Fruit fly (Drosophila melanogaster) whole organism, embryonic: ENCODE measurements around the gene Mst98Ca.

Source experiments
- ATbp ChIP-seq: fragments of 200-800 bp; sonication (Bioruptor generic); optimal IDR thresholded peaks from 2 replicates; lab custom pipeline; 2017; ENCODE audit warnings: missing biosample characterization, mild to moderate bottlenecking, missing genetic modification characterization, missing genetic modification reagents
- Aef1 ChIP-seq: fragments of 200-800 bp; sonication (Bioruptor generic); IDR thresholded peaks from 3 replicates; pipeline ENCODE4 v1.3.6; 2022; ENCODE audit warnings: missing biosample characterization, missing genetic modification characterization
- CG13894 ChIP-seq: fragments of 200-800 bp; sonication (Bioruptor generic); optimal IDR thresholded peaks from 3 replicates; lab custom pipeline; 2018; ENCODE audit warnings: missing biosample characterization, mild to moderate bottlenecking, missing genetic modification characterization, moderate library complexity
- CG17385 ChIP-seq: fragments of 200-800 bp; sonication (Bioruptor generic); optimal IDR thresholded peaks from 3 replicates; lab custom pipeline; 2018; ENCODE audit warnings: missing biosample characterization, mild to moderate bottlenecking, missing genetic modification characterization
- CG17912 ChIP-seq: fragments of 200-800 bp; sonication (Bioruptor generic); optimal IDR thresholded peaks from 2 replicates; lab custom pipeline; 2018; ENCODE audit warnings: missing biosample characterization, mild to moderate bottlenecking, missing genetic modification characterization
- CG2199 ChIP-seq: fragments of 200-800 bp; sonication (Bioruptor generic); IDR thresholded peaks from 3 replicates; pipeline ENCODE4 v1.3.6; 2022; ENCODE audit warnings: missing biosample characterization, missing genetic modification characterization
- CG31388 ChIP-seq: fragments of 200-800 bp; sonication (Bioruptor generic); optimal IDR thresholded peaks from 2 replicates; lab custom pipeline; 2016; ENCODE audit warnings: missing biosample characterization, missing genetic modification characterization
- CG34376 ChIP-seq: fragments of 200-800 bp; sonication (Bioruptor generic); optimal IDR thresholded peaks from 2 replicates; lab custom pipeline; 2018; ENCODE audit warnings: missing biosample characterization, mild to moderate bottlenecking, missing genetic modification characterization
- CG7745 ChIP-seq: fragments of 200-800 bp; sonication (Bioruptor generic); optimal IDR thresholded peaks from 2 replicates; lab custom pipeline; 2018; ENCODE audit warnings: missing biosample characterization, mild to moderate bottlenecking, missing genetic modification characterization, moderate library complexity
- CTCF ChIP-seq: fragments of 200-800 bp; sonication (Bioruptor generic); optimal IDR thresholded peaks from 2 replicates; lab custom pipeline; 2017; ENCODE audit warnings: missing biosample characterization, mild to moderate bottlenecking, missing genetic modification characterization, moderate library complexity
- CkIIα-i1 ChIP-seq: fragments of 200-800 bp; sonication (Bioruptor generic); IDR thresholded peaks from 2 replicates; pipeline ENCODE4 v1.3.6; 2022; ENCODE audit warnings: missing biosample characterization, missing genetic modification characterization
- Dad ChIP-seq: fragments of 200-800 bp; sonication (Bioruptor generic); optimal IDR thresholded peaks from 3 replicates; lab custom pipeline; 2016; ENCODE audit warnings: missing biosample characterization, missing genetic modification characterization
- Fer3 ChIP-seq: fragments of 200-800 bp; sonication (Bioruptor generic); optimal IDR thresholded peaks from 2 replicates; lab custom pipeline; 2018; ENCODE audit warnings: missing biosample characterization, mild to moderate bottlenecking, missing genetic modification characterization, moderate library complexity
- Gsc ChIP-seq: fragments of 200-800 bp; sonication (Bioruptor generic); IDR thresholded peaks from 2 replicates; pipeline ENCODE4 v1.3.6; 2022; ENCODE audit warnings: missing biosample characterization, missing genetic modification characterization
- H15 ChIP-seq: fragments of 200-800 bp; sonication (Bioruptor generic); IDR thresholded peaks from 3 replicates; pipeline ENCODE4 v1.3.6; 2022; ENCODE audit warnings: missing biosample characterization, missing genetic modification characterization
- HLH3B ChIP-seq: fragments of 200-800 bp; sonication (Bioruptor generic); IDR thresholded peaks from 2 replicates; pipeline ENCODE4 v1.3.6; 2022; ENCODE audit warnings: missing biosample characterization, missing genetic modification characterization
- Hey ChIP-seq: fragments of 200-800 bp; sonication (Bioruptor generic); optimal IDR thresholded peaks from 3 replicates; lab custom pipeline; 2018; ENCODE audit warnings: missing biosample characterization, mild to moderate bottlenecking, missing genetic modification characterization
- Med ChIP-seq: fragments of 200-800 bp; sonication (Bioruptor generic); peaks from one replicate; lab custom pipeline; 2016; ENCODE audit warnings: missing biosample characterization, missing genetic modification characterization, mild to moderate bottlenecking, inconsistent platforms, moderate library complexity
- NK7.1 ChIP-seq: fragments of 200-800 bp; sonication (Bioruptor generic); optimal IDR thresholded peaks from 3 replicates; lab custom pipeline; 2016; ENCODE audit warnings: missing biosample characterization, missing genetic modification characterization
- Oaz ChIP-seq: fragments of 200-800 bp; sonication (Bioruptor generic); IDR thresholded peaks from 2 replicates; pipeline ENCODE4 v1.3.6; 2022; ENCODE audit warnings: missing biosample characterization, missing genetic modification characterization
- Optix ChIP-seq: fragments of 200-800 bp; sonication (Bioruptor generic); IDR thresholded peaks from 3 replicates; pipeline ENCODE4 v1.3.6; 2022; ENCODE audit warnings: missing biosample characterization, missing genetic modification characterization
- PHDP ChIP-seq: fragments of 200-800 bp; sonication (Bioruptor generic); optimal IDR thresholded peaks from 3 replicates; lab custom pipeline; 2018; ENCODE audit warnings: missing biosample characterization, mild to moderate bottlenecking, missing genetic modification characterization, moderate library complexity
- Sox102F ChIP-seq: fragments of 200-800 bp; sonication (Bioruptor generic); optimal IDR thresholded peaks from 2 replicates; lab custom pipeline; 2018; ENCODE audit warnings: missing biosample characterization, mild to moderate bottlenecking, missing genetic modification characterization, moderate library complexity
- Xrp1 ChIP-seq: fragments of 200-800 bp; sonication (Bioruptor generic); IDR thresholded peaks from 2 replicates; pipeline ENCODE4 v1.3.6; 2022; ENCODE audit warnings: missing biosample characterization, missing genetic modification characterization
- amos ChIP-seq: fragments of 200-800 bp; sonication (Bioruptor generic); IDR thresholded peaks from 2 replicates; pipeline ENCODE4 v1.3.6; 2022; ENCODE audit warnings: missing biosample characterization, missing genetic modification characterization; ENCODE audit not compliant: partially characterized antibody
- ash1 ChIP-seq: fragments of 200-800 bp; sonication (Bioruptor generic); optimal IDR thresholded peaks from 2 replicates; lab custom pipeline; 2018; ENCODE audit warnings: missing biosample characterization, mild to moderate bottlenecking, missing genetic modification characterization
- caup ChIP-seq: fragments of 200-800 bp; sonication (Bioruptor generic); optimal IDR thresholded peaks from 3 replicates; lab custom pipeline; 2017; ENCODE audit warnings: missing biosample characterization, mild to moderate bottlenecking, missing genetic modification characterization, moderate library complexity; ENCODE audit not compliant: severe bottlenecking
- chif ChIP-seq, 2 experiments: fragments of 200-800 bp; sonication (Bioruptor generic); optimal IDR thresholded peaks; 3 replicates each; lab custom pipeline; 2016; ENCODE audit warnings: missing biosample characterization in 2 of 2, missing genetic modification characterization in 2 of 2
- crc ChIP-seq: fragments of 200-800 bp; sonication (Bioruptor generic); optimal IDR thresholded peaks from 2 replicates; lab custom pipeline; 2016; ENCODE audit warnings: missing biosample characterization, missing genetic modification characterization
- croc ChIP-seq: fragments of 200-800 bp; sonication (Bioruptor generic); conservative IDR thresholded peaks from 3 replicates; pipeline ENCODE4 v1.3.6; 2022; ENCODE audit warnings: missing biosample characterization, missing genetic modification characterization
- dan ChIP-seq: fragments of 200-800 bp; sonication (Bioruptor generic); IDR thresholded peaks from 2 replicates; pipeline ENCODE4 v1.3.6; 2022; ENCODE audit warnings: missing biosample characterization, missing genetic modification characterization
- ems ChIP-seq: fragments of 200-800 bp; sonication (Bioruptor generic); optimal IDR thresholded peaks from 3 replicates; lab custom pipeline; 2016; ENCODE audit warnings: missing biosample characterization, missing genetic modification characterization
- en ChIP-seq: fragments of 200-800 bp; sonication (Bioruptor generic); optimal IDR thresholded peaks from 2 replicates; lab custom pipeline; 2016; ENCODE audit warnings: missing biosample characterization, missing genetic modification characterization
- esg ChIP-seq: fragments of 200-800 bp; sonication (Bioruptor generic); conservative IDR thresholded peaks from 2 replicates; pipeline ENCODE4 v1.3.6; 2022; ENCODE audit warnings: missing biosample characterization, missing genetic modification characterization
- fd64A ChIP-seq: fragments of 200-800 bp; sonication (Bioruptor generic); optimal IDR thresholded peaks from 3 replicates; lab custom pipeline; 2018; ENCODE audit warnings: missing biosample characterization, mild to moderate bottlenecking, missing genetic modification characterization
- ftz-f1 ChIP-seq: fragments of 200-800 bp; sonication (Bioruptor generic); optimal IDR thresholded peaks from 2 replicates; lab custom pipeline; 2016; ENCODE audit warnings: missing biosample characterization, missing genetic modification characterization
- klu ChIP-seq: fragments of 200-800 bp; sonication (Bioruptor generic); IDR thresholded peaks from 2 replicates; pipeline ENCODE4 v1.3.6; 2022; ENCODE audit warnings: missing biosample characterization, missing genetic modification characterization
- knrl ChIP-seq: fragments of 200-800 bp; sonication (Bioruptor generic); IDR thresholded peaks from 3 replicates; pipeline ENCODE4 v1.3.6; 2022; ENCODE audit warnings: missing biosample characterization, missing genetic modification characterization; ENCODE audit not compliant: partially characterized antibody
- lbe ChIP-seq: fragments of 200-800 bp; sonication (Bioruptor generic); optimal IDR thresholded peaks from 2 replicates; lab custom pipeline; 2016; ENCODE audit warnings: missing biosample characterization, mild to moderate bottlenecking, missing genetic modification characterization
- luna ChIP-seq: fragments of 200-800 bp; sonication (Bioruptor generic); optimal IDR thresholded peaks from 2 replicates; lab custom pipeline; 2016; ENCODE audit warnings: missing biosample characterization, missing genetic modification characterization
- odd ChIP-seq: fragments of 200-800 bp; sonication (Bioruptor generic); optimal IDR thresholded peaks from 2 replicates; lab custom pipeline; 2017; ENCODE audit warnings: missing biosample characterization, mild to moderate bottlenecking, missing genetic modification characterization
- org-1 ChIP-seq: fragments of 200-800 bp; sonication (Bioruptor generic); optimal IDR thresholded peaks from 2 replicates; lab custom pipeline; 2017; ENCODE audit warnings: missing biosample characterization, missing genetic modification characterization
- pnt ChIP-seq: fragments of 200-800 bp; sonication (Bioruptor generic); optimal IDR thresholded peaks from 3 replicates; lab custom pipeline; 2016; ENCODE audit warnings: missing biosample characterization, missing genetic modification characterization
- sc ChIP-seq, 3 experiments: fragments of >200 bp in 2 of 3; fragments of 200-800 bp in 1 of 3; sonication (Bioruptor generic) in 1 of 3; optimal IDR thresholded peaks; 2 replicates in 2 of 3; 3 replicates in 1 of 3; lab custom pipeline; 2017; ENCODE audit warnings: mild to moderate bottlenecking in 1 of 3, missing biosample characterization in 1 of 3, missing genetic modification characterization in 1 of 3, missing genetic modification reagents in 1 of 3
- scrt ChIP-seq: fragments of 200-800 bp; sonication (Bioruptor generic); optimal IDR thresholded peaks from 2 replicates; lab custom pipeline; 2018; ENCODE audit warnings: missing biosample characterization, mild to moderate bottlenecking, missing genetic modification characterization, moderate library complexity
- sd ChIP-seq: fragments of 200-800 bp; sonication (Bioruptor generic); optimal IDR thresholded peaks from 3 replicates; lab custom pipeline; 2018; ENCODE audit warnings: missing biosample characterization, mild to moderate bottlenecking, missing genetic modification characterization, moderate library complexity
- sim ChIP-seq: fragments of 200-800 bp; sonication (Bioruptor generic); IDR thresholded peaks from 2 replicates; pipeline ENCODE4 v1.3.6; 2022; ENCODE audit warnings: missing biosample characterization, missing genetic modification characterization
- tin ChIP-seq: fragments of 200-800 bp; sonication (Bioruptor generic); optimal IDR thresholded peaks from 3 replicates; lab custom pipeline; 2016; ENCODE audit warnings: missing biosample characterization, missing genetic modification characterization
- tio ChIP-seq: fragments of 200-800 bp; sonication (Bioruptor generic); optimal IDR thresholded peaks from 2 replicates; lab custom pipeline; 2017; ENCODE audit warnings: missing biosample characterization, missing genetic modification characterization, inconsistent platforms
- tx ChIP-seq: fragments of 200-800 bp; sonication (Bioruptor generic); optimal IDR thresholded peaks from 2 replicates; lab custom pipeline; 2016; ENCODE audit warnings: missing biosample characterization, missing genetic modification characterization

Mst98Ca gene

DNA sequence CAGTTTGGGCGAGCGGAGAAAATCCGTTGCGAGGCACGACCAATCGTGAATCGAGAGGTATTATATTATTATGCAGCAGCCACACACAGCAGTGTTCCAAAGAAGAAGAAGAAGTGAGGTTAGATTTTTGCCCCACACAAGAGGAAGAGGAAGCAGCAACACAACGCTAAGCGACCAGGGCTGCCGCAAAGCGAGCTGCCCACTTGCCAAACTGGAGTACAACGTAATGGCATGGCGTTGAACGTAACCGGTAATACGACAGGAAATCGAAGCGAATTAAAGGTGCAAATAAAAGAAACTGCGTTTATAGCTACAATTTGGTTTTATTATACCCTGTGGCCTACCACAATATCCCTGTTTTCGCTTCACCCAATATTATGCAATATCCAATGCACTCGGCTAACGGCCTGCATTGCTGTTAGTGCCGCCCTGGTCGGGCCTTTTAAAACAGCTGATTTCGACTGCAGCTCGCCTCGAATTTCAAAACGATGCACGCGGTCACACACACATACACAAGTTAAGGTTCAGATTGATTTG, 44.4 kb downstream of the Mst98Ca start (continued):
- TF ChIP-seq CG31388 (no peak), CG17385 (peak; percentile 100), tin (GFP tag; lab: Kevin White, UChicago) (peak; percentile 68), ftz-f1 (GFP tag; lab: Kevin White, UChicago) (peak; percentile 50), chif (GFP tag; optimal IDR thresholded peaks at IDR 0.05; lab: Kevin White, UChicago) (peak; percentile 77), knrl (GFP tag; lab: Robert Waterston, UW) (peak; percentile 44; the same call in 2 of the 3 replicates), CG17912 (peak; percentile 28), CG7745 (tag; lab: Kevin White, UChicago) (no peak), sd (peak; percentile 81), PHDP (tag; lab: Kevin White, UChicago) (peak; percentile 62), H15 (GFP tag; lab: Robert Waterston, UW) (peak; percentile 54; the same call in 1 of the 3 replicates), esg (GFP tag; lab: Robert Waterston, UW) (peak; percentile 53), luna (GFP tag; lab: Kevin White, UChicago) (no peak), Gsc (no peak), klu (GFP tag; lab: Robert Waterston, UW) (0 out of 2 replicates have a peak, but pooled peaks have one; percentile 45), amos (peak; percentile 30; the same call in 1 of the 2 replicates), ems (GFP tag; lab: Kevin White, UChicago) (peak; percentile 73), Optix (GFP tag; lab: Robert Waterston, UW) (peak; percentile 66; the same call in 2 of the 3 replicates), caup (GFP tag; lab: Kevin White, UChicago) (peak; percentile 75), Xrp1 (GFP tag; lab: Robert Waterston, UW) (peak; percentile 86), HLH3B (GFP tag; lab: Robert Waterston, UW) (peak; percentile 65), scrt (GFP tag; lab: Kevin White, UChicago) (peak; percentile 76), Sox102F (GFP tag; lab: Kevin White, UChicago) (peak; percentile 59), CTCF (GFP tag; lab: Kevin White, UChicago) (peak; percentile 6), CG13894 (tag; lab: Kevin White, UChicago) (peak; percentile 76), lbe (GFP tag; lab: Kevin White, UChicago) (peak; percentile 51), org-1 (GFP tag; lab: Kevin White, UChicago) (peak; percentile 60), en (GFP tag; lab: Kevin White, UChicago) (peak; percentile 78), crc (GFP tag; lab: Kevin White, UChicago) (peak; percentile 77), Med (GFP tag; lab: Kevin White, UChicago) (peak; percentile 94), odd (peak; percentile 53), ATbp (GFP tag; lab: Kevin White, UChicago) (peak; percentile 39), tio (peak; percentile 49), dan (peak; percentile 38; the same call in 1 of the 2 replicates), croc (peak; percentile 55; the same call in 2 of the 3 replicates), fd64A (GFP tag; lab: Kevin White, UChicago) (peak; percentile 34), Oaz (no peak), Fer3 (tag; lab: Kevin White, UChicago) (peak; percentile 69), sim (0 out of 2 replicates have a peak, but pooled peaks have one; percentile 9), Hey (tag; lab: Kevin White, UChicago) (peak; percentile 59), CG2199 (peak; percentile 75; the same call in 2 of the 3 replicates), sc (optimal IDR thresholded peaks at IDR 0.05; lab: Kevin White, UChicago) (no peak), sc (GFP tag; optimal IDR thresholded peaks at IDR 0.05; lab: Kevin White, UChicago) (peak; percentile 64), Aef1 (GFP tag; lab: Robert Waterston, UW) (peak; percentile 45; the same call in 2 of the 3 replicates), NK7.1 (peak; percentile 74), pnt (GFP tag; lab: Kevin White, UChicago) (peak; percentile 80), ash1 (peak; percentile 68), Dad (GFP tag; lab: Kevin White, UChicago) (peak; percentile 52), CG34376 (GFP tag; lab: Kevin White, UChicago) (peak; percentile 86), tx (GFP tag; lab: Kevin White, UChicago) (peak; percentile 51), CkIIα-i1 (GFP tag; lab: Robert Waterston, UW) (no peak)
